Worm (Caenorhabditis elegans): ENCODE measurements around the gene Y54G2A.10.

The Y54G2A.10 gene

DNA sequence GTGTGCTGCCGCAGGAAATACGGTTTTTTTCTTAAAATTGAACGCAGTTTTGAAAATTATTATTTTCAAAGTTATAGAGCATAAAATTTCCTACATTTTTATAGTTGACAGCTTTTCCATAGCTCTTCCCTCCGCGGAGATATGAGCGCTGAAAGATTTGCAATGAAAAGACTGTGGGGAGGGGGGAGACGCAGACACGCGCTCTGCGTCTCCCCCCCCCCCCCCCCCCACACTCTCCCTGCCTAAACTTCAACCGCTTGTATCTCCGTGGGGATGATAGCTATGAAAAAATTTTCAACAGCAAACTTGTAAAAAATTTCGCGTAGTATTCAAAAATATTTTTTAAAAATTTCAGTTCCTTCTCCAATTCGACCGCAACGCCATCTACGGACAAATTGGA is 38.0 kb upstream of the Y54G2A.10 start:
- TF ChIP-seq hlh-4 (tag; optimal IDR thresholded peaks at IDR 0.05) (no peak), ceh-88 (GFP tag; IDR thresholded peaks at IDR 0.05) (no peak), ztf-11 (tag; optimal IDR thresholded peaks at IDR 0.05) (no peak), ces-1 (GFP tag; optimal IDR thresholded peaks at IDR 0.05) (no peak), unc-62 (GFP tag; optimal IDR thresholded peaks at IDR 0.05) (no peak), zag-1 (tag; optimal IDR thresholded peaks at IDR 0.05) (no peak), egl-27 (tag; optimal IDR thresholded peaks at IDR 0.05) (no peak), unc-86 (tag; optimal IDR thresholded peaks at IDR 0.05) (no peak), fos-1 (tag; optimal IDR thresholded peaks at IDR 0.05) (no peak)

DNA sequence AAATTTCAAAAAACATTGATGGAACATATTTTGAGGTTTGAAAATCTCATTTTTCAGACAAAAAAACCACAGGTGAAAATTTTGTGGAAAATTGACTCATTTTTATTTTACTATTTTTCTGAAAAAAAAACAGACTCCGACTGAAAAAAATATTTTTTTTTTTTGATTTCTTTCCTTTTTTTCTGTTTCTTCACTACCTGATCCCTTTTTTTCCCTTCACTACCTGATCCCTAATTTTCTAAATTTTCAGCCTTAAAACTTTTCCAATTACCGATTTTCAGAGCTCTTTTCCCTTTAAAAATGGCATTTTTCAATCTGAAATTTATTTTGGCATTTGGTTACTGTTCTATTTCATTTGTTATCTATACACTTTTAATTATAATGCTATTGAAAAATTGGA is 37.1 kb upstream of the Y54G2A.10 start, which contains the start of gene Y54G2A.77:
TSS of gene Y54G2A.77 (plus strand) at position 301 of the 400 bp plus-strand sequence.
- no peak for TF ChIP-seq zip-4 (GFP tag; optimal IDR thresholded peaks at IDR 0.05)
- no peak for TF ChIP-seq ceh-82 (tag; optimal IDR thresholded peaks at IDR 0.05)
- no peak for TF ChIP-seq pax-3 (tag; optimal IDR thresholded peaks at IDR 0.05)
- no peak for TF ChIP-seq rnt-1 (tag; optimal IDR thresholded peaks at IDR 0.05)
- no peak for TF ChIP-seq unc-62 (GFP tag; optimal IDR thresholded peaks at IDR 0.05)
- TF ChIP-seq jun-1 (tag; optimal IDR thresholded peaks at IDR 0.05): no peak
- TF ChIP-seq ama-1 (optimal IDR thresholded peaks at IDR 0.05): no peak
- TF ChIP-seq lin-15B (tag; optimal IDR thresholded peaks at IDR 0.05): no peak
- TF ChIP-seq elt-2 (tag; optimal IDR thresholded peaks at IDR 0.05): no peak
- TF ChIP-seq nhr-237 (tag; optimal IDR thresholded peaks at IDR 0.05): no peak
- TF ChIP-seq nhr-85 (tag): no peak
- TF ChIP-seq efl-3 (GFP tag; optimal IDR thresholded peaks at IDR 0.05): no peak
- no peak for TF ChIP-seq unc-98 (GFP tag; IDR thresholded peaks at IDR 0.05)
- TF ChIP-seq nhr-11 (tag; optimal IDR thresholded peaks at IDR 0.05): no peak

DNA sequence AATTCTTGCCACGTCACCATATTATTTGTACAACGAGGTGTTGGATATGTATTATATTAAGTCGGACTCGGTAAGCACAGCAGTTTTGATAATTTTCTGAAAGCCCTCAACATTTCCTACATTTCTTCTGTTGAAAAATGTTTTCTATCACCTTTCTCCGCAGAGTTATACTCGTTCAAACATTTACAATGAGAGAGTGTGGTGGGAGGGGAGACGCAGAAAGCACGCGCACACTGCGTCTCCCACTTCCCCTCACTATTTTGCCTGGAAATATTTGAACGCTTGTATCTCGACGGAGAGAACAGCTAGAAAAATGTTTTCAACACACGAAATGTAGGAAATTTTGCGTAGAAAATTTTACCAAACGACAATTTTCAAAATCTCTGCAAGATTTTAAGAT is 35.3 kb upstream of the Y54G2A.10 start:
- TF ChIP-seq nhr-76 (tag; optimal IDR thresholded peaks at IDR 0.05) (no peak), hpl-2 (GFP tag; optimal IDR thresholded peaks at IDR 0.05) (no peak), fkh-8 (tag; optimal IDR thresholded peaks at IDR 0.05) (no peak), snpc-4 (tag; optimal IDR thresholded peaks at IDR 0.05) (no peak), unc-86 (tag; optimal IDR thresholded peaks at IDR 0.05) (no peak), fkh-4 (tag; optimal IDR thresholded peaks at IDR 0.05; ENCODE audit: borderline replicate concordance) (no peak), nhr-19 (GFP tag; conservative IDR thresholded peaks at IDR 0.05) (no peak), nhr-237 (tag; optimal IDR thresholded peaks at IDR 0.05) (no peak), Y116A8C.19 (tag; optimal IDR thresholded peaks at IDR 0.05; ENCODE audit: borderline replicate concordance) (no peak), nhr-12 (tag; optimal IDR thresholded peaks at IDR 0.05) (no peak), nhr-90 (tag; optimal IDR thresholded peaks at IDR 0.05; ENCODE audit: poor library complexity) (no peak), efl-1 (optimal IDR thresholded peaks at IDR 0.05) (no peak), efl-1 (GFP tag; optimal IDR thresholded peaks at IDR 0.05 in 1 of 2) (no peak)

- no peak for TF ChIP-seq ceh-82 (tag; optimal IDR thresholded peaks at IDR 0.05)
- TF ChIP-seq efl-1 (optimal IDR thresholded peaks at IDR 0.05): no peak
- peak in 1 of 2 experiments; percentile 67 for TF ChIP-seq efl-1 (GFP tag; optimal IDR thresholded peaks at IDR 0.05 in 1 of 2)
- TF ChIP-seq egl-27 (tag; optimal IDR thresholded peaks at IDR 0.05): no peak
- TF ChIP-seq hlh-4 (tag; optimal IDR thresholded peaks at IDR 0.05): no peak
- TF ChIP-seq ama-1 (optimal IDR thresholded peaks at IDR 0.05): peak; percentile 39
- no peak for TF ChIP-seq pqm-1 (tag; optimal IDR thresholded peaks at IDR 0.05)
- TF ChIP-seq egl-13 (tag; optimal IDR thresholded peaks at IDR 0.05): no peak
- TF ChIP-seq fkh-8 (tag; optimal IDR thresholded peaks at IDR 0.05): no peak
- no peak for TF ChIP-seq jun-1 (tag; optimal IDR thresholded peaks at IDR 0.05)
- TF ChIP-seq skn-1 (tag; optimal IDR thresholded peaks at IDR 0.05): no peak
- no peak for TF ChIP-seq pax-3 (tag; optimal IDR thresholded peaks at IDR 0.05)
- no peak for TF ChIP-seq hpl-2 (GFP tag; optimal IDR thresholded peaks at IDR 0.05)
- no peak for TF ChIP-seq nhr-237 (tag; optimal IDR thresholded peaks at IDR 0.05)
- TF ChIP-seq zip-4 (GFP tag; optimal IDR thresholded peaks at IDR 0.05): no peak
- TF ChIP-seq mdl-1 (tag; optimal IDR thresholded peaks at IDR 0.05): no peak
- TF ChIP-seq ztf-4 (tag; optimal IDR thresholded peaks at IDR 0.05): peak; percentile 6
- no peak for TF ChIP-seq aly-2 (tag; optimal IDR thresholded peaks at IDR 0.05)
- TF ChIP-seq rnt-1 (tag; optimal IDR thresholded peaks at IDR 0.05): no peak
- peak in 1 of 2 experiments; percentile 14 for TF ChIP-seq lsy-2 (tag; optimal IDR thresholded peaks at IDR 0.05)
- no peak for TF ChIP-seq alr-1 (tag; optimal IDR thresholded peaks at IDR 0.05; ENCODE audit: borderline replicate concordance)
Measured at ce11 chrIV:2765048-2765708, 34.3 kb upstream of the Y54G2A.10 start.
